Fruit fly (Drosophila melanogaster) whole organism, embryonic: Measurements from ENCODE around the gene r-cup.

ENCODE experiments used
- Asciz ChIP-seq: fragments of 200-800 bp; sonication (Bioruptor generic); optimal IDR thresholded peaks from 2 replicates; lab custom pipeline; 2017; ENCODE audit warnings: missing biosample characterization, mild to moderate bottlenecking, missing genetic modification characterization, missing genetic modification reagents
- Awh ChIP-seq: fragments of 200-800 bp; sonication (Bioruptor generic); IDR thresholded peaks from 2 replicates; pipeline ENCODE4, ENCODE4 v1.3.6; 2022; ENCODE audit warnings: missing biosample characterization, missing genetic modification characterization
- Blimp-1 ChIP-seq: fragments of 200-800 bp; sonication (Bioruptor generic); optimal IDR thresholded peaks from 3 replicates; lab custom pipeline; 2018; ENCODE audit warnings: missing biosample characterization, missing genetic modification characterization, mild to moderate bottlenecking, moderate library complexity, missing genetic modification reagents
- Bteb2 ChIP-seq: fragments of 200-800 bp; sonication (Bioruptor generic); optimal IDR thresholded peaks from 2 replicates; lab custom pipeline; 2016; ENCODE audit warnings: missing biosample characterization, missing genetic modification characterization
- CG10209 ChIP-seq: fragments of 200-800 bp; sonication (Bioruptor generic); optimal IDR thresholded peaks from 3 replicates; lab custom pipeline; 2017; ENCODE audit warnings: missing biosample characterization, mild to moderate bottlenecking, missing genetic modification characterization, missing genetic modification reagents
- CG10431 ChIP-seq: fragments of 200-800 bp; sonication (Bioruptor generic); optimal IDR thresholded peaks from 3 replicates; lab custom pipeline; 2018; ENCODE audit warnings: missing biosample characterization, mild to moderate bottlenecking, missing genetic modification characterization
- CG11560 ChIP-seq: fragments of 200-800 bp; sonication (Bioruptor generic); IDR thresholded peaks from 3 replicates; pipeline ENCODE4 v1.3.6; 2022; ENCODE audit warnings: missing biosample characterization, missing genetic modification characterization
- CG12219 ChIP-seq: fragments of 200-800 bp; sonication (Bioruptor generic); optimal IDR thresholded peaks from 3 replicates; lab custom pipeline; 2018; ENCODE audit warnings: missing biosample characterization, mild to moderate bottlenecking, missing genetic modification characterization
- CG13123 ChIP-seq: fragments of 200-800 bp; sonication (Bioruptor generic); optimal IDR thresholded peaks from 2 replicates; lab custom pipeline; 2016; ENCODE audit warnings: missing biosample characterization, missing genetic modification characterization
- CG13296 ChIP-seq: fragments of 200-800 bp; sonication (Bioruptor generic); optimal IDR thresholded peaks from 3 replicates; lab custom pipeline; 2018; ENCODE audit warnings: missing biosample characterization, mild to moderate bottlenecking, missing genetic modification characterization
- CG1602 ChIP-seq: fragments of 200-800 bp; sonication (Bioruptor generic); optimal IDR thresholded peaks from 3 replicates; lab custom pipeline; 2016; ENCODE audit warnings: missing biosample characterization, missing genetic modification characterization
- CG1603 ChIP-seq: fragments of 200-800 bp; sonication (Bioruptor generic); optimal IDR thresholded peaks from 2 replicates; lab custom pipeline; 2019; ENCODE audit warnings: missing biosample characterization, mild to moderate bottlenecking, missing genetic modification characterization, moderate library complexity
- CG16779 ChIP-seq: fragments of 200-800 bp; sonication (Bioruptor generic); IDR thresholded peaks from 2 replicates; pipeline ENCODE4 v1.3.6; 2022; ENCODE audit warnings: missing biosample characterization, missing genetic modification characterization
- CG17359 ChIP-seq: fragments of 200-800 bp; sonication (Bioruptor generic); optimal IDR thresholded peaks from 3 replicates; lab custom pipeline; 2018; ENCODE audit warnings: missing biosample characterization, mild to moderate bottlenecking, missing genetic modification characterization, moderate library complexity
- CG17912 ChIP-seq: fragments of 200-800 bp; sonication (Bioruptor generic); optimal IDR thresholded peaks from 2 replicates; lab custom pipeline; 2018; ENCODE audit warnings: missing biosample characterization, mild to moderate bottlenecking, missing genetic modification characterization
- CG18011 ChIP-seq: fragments of 200-800 bp; sonication (Bioruptor generic); optimal IDR thresholded peaks from 2 replicates; lab custom pipeline; 2017; ENCODE audit warnings: missing biosample characterization, missing genetic modification characterization, mild to moderate bottlenecking, moderate library complexity, missing genotype
- CG18619 ChIP-seq: fragments of 200-800 bp; sonication (Bioruptor generic); optimal IDR thresholded peaks from 3 replicates; lab custom pipeline; 2017; ENCODE audit warnings: missing biosample characterization, mild to moderate bottlenecking, missing genetic modification characterization
- CG3163 ChIP-seq: fragments of 200-800 bp; sonication (Bioruptor generic); optimal IDR thresholded peaks from 3 replicates; lab custom pipeline; 2016; ENCODE audit warnings: missing biosample characterization, missing genetic modification characterization
- CG6689 ChIP-seq: fragments of 200-800 bp; sonication (Bioruptor generic); IDR thresholded peaks from 2 replicates; pipeline ENCODE4 v1.3.6; 2022; ENCODE audit warnings: missing biosample characterization, missing genetic modification characterization
- CG6854 ChIP-seq: fragments of 200-800 bp; sonication (Bioruptor generic); optimal IDR thresholded peaks from 3 replicates; lab custom pipeline; 2017; ENCODE audit warnings: missing biosample characterization, mild to moderate bottlenecking, missing genetic modification characterization
- CG7357 ChIP-seq: fragments of 200-800 bp; sonication (Bioruptor generic); IDR thresholded peaks from 3 replicates; pipeline ENCODE4 v1.3.6; 2022; ENCODE audit warnings: missing biosample characterization, missing genetic modification characterization
- CG7556 ChIP-seq: fragments of 200-800 bp; sonication (Bioruptor generic); optimal IDR thresholded peaks from 2 replicates; lab custom pipeline; 2017; ENCODE audit warnings: missing biosample characterization, mild to moderate bottlenecking, missing genetic modification characterization
- CG8765 ChIP-seq: fragments of 200-800 bp; sonication (Bioruptor generic); IDR thresholded peaks from 2 replicates; pipeline ENCODE4 v1.3.6; 2022; ENCODE audit warnings: missing biosample characterization, missing genetic modification characterization
- CG9215 ChIP-seq: fragments of 200-800 bp; sonication (Bioruptor generic); IDR thresholded peaks from 2 replicates; pipeline ENCODE4 v1.3.6; 2022; ENCODE audit warnings: missing biosample characterization, missing genetic modification characterization
- CHES-1-like ChIP-seq: fragments of 200-800 bp; sonication (Bioruptor generic); optimal IDR thresholded peaks from 2 replicates; lab custom pipeline; 2016; ENCODE audit warnings: missing biosample characterization, missing genetic modification characterization
- D19B ChIP-seq: fragments of 200-800 bp; sonication (Bioruptor generic); optimal IDR thresholded peaks from 2 replicates; lab custom pipeline; 2017; ENCODE audit warnings: missing biosample characterization, mild to moderate bottlenecking, missing genetic modification characterization
- Elba2 ChIP-seq: fragments of 200-800 bp; sonication (Bioruptor generic); optimal IDR thresholded peaks from 3 replicates; lab custom pipeline; 2016; ENCODE audit warnings: missing biosample characterization, missing genetic modification characterization
- Ets65A ChIP-seq: fragments of 200-800 bp; sonication (Bioruptor generic); peaks from one replicate; lab custom pipeline; 2016; ENCODE audit warnings: missing biosample characterization, missing genetic modification characterization
- Mrtf ChIP-seq: fragments of 200-800 bp; sonication (Bioruptor generic); IDR thresholded peaks from 3 replicates; pipeline ENCODE4 v1.3.6; 2022; ENCODE audit warnings: missing biosample characterization, missing genetic modification characterization
- Optix ChIP-seq: fragments of 200-800 bp; sonication (Bioruptor generic); IDR thresholded peaks from 3 replicates; pipeline ENCODE4 v1.3.6; 2022; ENCODE audit warnings: missing biosample characterization, missing genetic modification characterization
- Usf ChIP-seq: fragments of 200-800 bp; sonication (Bioruptor generic); optimal IDR thresholded peaks from 2 replicates; lab custom pipeline; 2017; ENCODE audit warnings: missing genotype, missing biosample characterization, missing genetic modification characterization
- abd-A ChIP-seq: fragments of 200-800 bp; sonication (Bioruptor generic); optimal IDR thresholded peaks from 3 replicates; lab custom pipeline; 2019; ENCODE audit warnings: missing biosample characterization, mild to moderate bottlenecking, missing genetic modification characterization, moderate library complexity
- ac ChIP-seq: fragments of 200-800 bp; sonication (Bioruptor generic); optimal IDR thresholded peaks from 3 replicates; lab custom pipeline; 2017; ENCODE audit warnings: missing biosample characterization, mild to moderate bottlenecking, missing genetic modification characterization
- bab2 ChIP-seq: fragments of 200-800 bp; sonication (Bioruptor generic); optimal IDR thresholded peaks from 2 replicates; lab custom pipeline; 2016; ENCODE audit warnings: missing biosample characterization, missing genetic modification characterization
- bigmax ChIP-seq: fragments of 200-800 bp; sonication (Bioruptor generic); optimal IDR thresholded peaks from 2 replicates; lab custom pipeline; 2018; ENCODE audit warnings: missing biosample characterization, mild to moderate bottlenecking, missing genetic modification characterization
- caup ChIP-seq: fragments of 200-800 bp; sonication (Bioruptor generic); optimal IDR thresholded peaks from 3 replicates; lab custom pipeline; 2017; ENCODE audit warnings: missing biosample characterization, mild to moderate bottlenecking, missing genetic modification characterization, moderate library complexity; ENCODE audit not compliant: severe bottlenecking
- crp ChIP-seq, 2 experiments: fragments of 200-800 bp; sonication (Bioruptor generic); optimal IDR thresholded peaks; 2 replicates in 1 of 2; 3 replicates in 1 of 2; lab custom pipeline; 2017; ENCODE audit warnings: missing biosample characterization in 2 of 2, missing genetic modification characterization in 2 of 2, mild to moderate bottlenecking in 1 of 2, moderate library complexity in 1 of 2
- danr ChIP-seq: fragments of 200-800 bp; sonication (Bioruptor generic); IDR thresholded peaks from 2 replicates; pipeline ENCODE4 v1.3.6; 2022; ENCODE audit warnings: missing biosample characterization, missing genetic modification characterization
- fd3F ChIP-seq: fragments of 200-800 bp; sonication (Bioruptor generic); optimal IDR thresholded peaks from 2 replicates; lab custom pipeline; 2018; ENCODE audit warnings: missing biosample characterization, mild to moderate bottlenecking, missing genetic modification characterization, moderate library complexity
- lov ChIP-seq, 2 experiments: fragments of 200-800 bp in 1 of 2; fragments of >200 bp in 1 of 2; sonication (Bioruptor generic) in 1 of 2; IDR thresholded peaks in 1 of 2; optimal IDR thresholded peaks in 1 of 2; 2 replicates in 1 of 2; 3 replicates in 1 of 2; pipeline versions ENCODE4 v1.3.6 to Lab custom; 2017 to 2022; ENCODE audit warnings: missing biosample characterization in 1 of 2, missing genetic modification characterization in 1 of 2
- org-1 ChIP-seq: fragments of 200-800 bp; sonication (Bioruptor generic); optimal IDR thresholded peaks from 2 replicates; lab custom pipeline; 2017; ENCODE audit warnings: missing biosample characterization, missing genetic modification characterization
- phol ChIP-seq: fragments of 200-800 bp; sonication (Bioruptor generic); optimal IDR thresholded peaks from 3 replicates; lab custom pipeline; 2018; ENCODE audit warnings: missing biosample characterization, mild to moderate bottlenecking, missing genetic modification characterization, moderate library complexity
- scrt ChIP-seq: fragments of 200-800 bp; sonication (Bioruptor generic); optimal IDR thresholded peaks from 2 replicates; lab custom pipeline; 2018; ENCODE audit warnings: missing biosample characterization, mild to moderate bottlenecking, missing genetic modification characterization, moderate library complexity
- so ChIP-seq: fragments of 200-800 bp; sonication (Bioruptor generic); IDR thresholded peaks from 3 replicates; pipeline ENCODE4 v1.3.6; 2022; ENCODE audit warnings: missing biosample characterization, missing genetic modification characterization
- sr ChIP-seq: fragments of 200-800 bp; sonication (Bioruptor generic); IDR thresholded peaks from 3 replicates; pipeline ENCODE4 v1.3.6; 2022; ENCODE audit warnings: missing biosample characterization, missing genetic modification characterization
- sug ChIP-seq: fragments of 200-800 bp; optimal IDR thresholded peaks from 2 replicates; lab custom pipeline; 2019; ENCODE audit warnings: missing biosample characterization, mild to moderate bottlenecking, missing genetic modification characterization, moderate library complexity
- tx ChIP-seq: fragments of 200-800 bp; sonication (Bioruptor generic); optimal IDR thresholded peaks from 2 replicates; lab custom pipeline; 2016; ENCODE audit warnings: missing biosample characterization, missing genetic modification characterization
- vfl ChIP-seq: fragments of 200-800 bp; sonication (Bioruptor generic); optimal IDR thresholded peaks from 2 replicates; lab custom pipeline; 2016; ENCODE audit warnings: missing biosample characterization, missing genetic modification characterization
- vnd ChIP-seq: fragments of 200-800 bp; sonication (Bioruptor generic); IDR thresholded peaks from 3 replicates; pipeline ENCODE4 v1.3.6; 2022; ENCODE audit warnings: missing biosample characterization, missing genetic modification characterization; ENCODE audit not compliant: partially characterized antibody

Gene r-cup

DNA sequence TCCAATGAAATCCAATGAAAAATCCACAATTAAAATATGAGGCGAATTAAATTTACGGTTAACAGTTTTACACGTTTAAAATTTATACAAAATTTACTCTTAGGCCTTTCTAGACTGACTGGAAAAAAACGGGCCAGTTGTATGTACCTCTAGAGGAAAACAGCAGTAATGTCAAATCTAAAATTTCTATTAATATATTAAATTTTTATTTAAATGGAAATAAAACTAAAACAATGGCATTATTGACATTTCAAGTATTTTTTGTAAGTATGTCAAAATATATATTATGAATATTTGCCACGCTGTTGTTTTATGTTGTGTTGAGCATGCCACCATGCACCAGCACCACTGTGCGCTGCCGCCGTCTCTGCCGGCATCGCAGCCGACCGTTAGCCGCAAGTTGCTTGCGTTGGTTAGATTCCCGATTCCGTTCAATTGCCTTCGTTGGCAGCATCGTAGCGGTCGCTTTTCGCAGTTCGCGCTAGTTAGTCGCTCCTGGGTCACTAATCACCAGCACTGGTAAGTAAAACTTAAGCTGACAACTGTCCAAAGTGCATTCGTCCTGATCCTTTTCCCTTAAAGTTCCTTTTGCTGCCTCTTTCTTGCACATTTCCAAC is 19.3 kb upstream of the r-cup start, which contains the start of gene Cbs (continued):
- TF ChIP-seq vnd (GFP tag; lab: Robert Waterston, UW) (no peak), CG18619 (GFP tag; lab: Kevin White, UChicago) (peak; percentile 80), Blimp-1 (GFP tag; lab: Kevin White, UChicago) (no peak), Awh (peak; percentile 34; the same call in 1 of the 2 replicates), caup (GFP tag; lab: Kevin White, UChicago) (peak; percentile 15), danr (GFP tag; lab: Robert Waterston, UW) (peak; percentile 47; the same call in 1 of the 2 replicates), CHES-1-like (no peak), D19B (GFP tag; lab: Kevin White, UChicago) (peak; percentile 67), CG9215 (GFP tag; lab: Robert Waterston, UW) (peak; percentile 60), Bteb2 (GFP tag; lab: Kevin White, UChicago) (no peak), vfl (GFP tag; lab: Kevin White, UChicago) (no peak), CG12219 (GFP tag; lab: Kevin White, UChicago) (peak; percentile 10), CG17912 (no peak), bigmax (GFP tag; lab: Kevin White, UChicago) (no peak), sr (GFP tag; lab: Robert Waterston, UW) (peak; percentile 19; the same call in 1 of the 3 replicates), CG7357 (peak; percentile 61; the same call in 2 of the 3 replicates), ac (GFP tag; lab: Kevin White, UChicago) (no peak), scrt (GFP tag; lab: Kevin White, UChicago) (peak; percentile 51), CG11560 (tag; lab: Robert Waterston, UW) (no peak), CG8765 (GFP tag; lab: Robert Waterston, UW) (peak; percentile 46; the same call in 1 of the 2 replicates), bab2 (GFP tag; lab: Kevin White, UChicago) (no peak), CG13123 (GFP tag; lab: Kevin White, UChicago) (peak; percentile 10), lov (optimal IDR thresholded peaks at IDR 0.05; lab: Kevin White, UChicago) (no peak), lov (GFP tag; IDR thresholded peaks at IDR 0.05; lab: Robert Waterston, UW) (0 out of 3 replicates have a peak, but pooled peaks have one; percentile 37), CG10431 (GFP tag; lab: Kevin White, UChicago) (no peak), Elba2 (GFP tag; lab: Kevin White, UChicago) (no peak), CG13296 (GFP tag; lab: Kevin White, UChicago) (peak; percentile 37), crp (GFP tag; optimal IDR thresholded peaks at IDR 0.05; lab: Kevin White, UChicago) (no peak), CG6689 (GFP tag; lab: Robert Waterston, UW) (peak; percentile 75), sug (peak; percentile 42), Ets65A (GFP tag; lab: Kevin White, UChicago) (peak; percentile 29), Usf (peak; percentile 58), phol (tag; lab: Kevin White, UChicago) (peak; percentile 50), tx (GFP tag; lab: Kevin White, UChicago) (no peak), CG16779 (GFP tag; lab: Robert Waterston, UW) (no peak), Asciz (GFP tag; lab: Kevin White, UChicago) (peak; percentile 35), Mrtf (GFP tag; lab: Robert Waterston, UW) (peak; percentile 65; the same call in 2 of the 3 replicates), CG17359 (tag; lab: Kevin White, UChicago) (peak; percentile 43), CG6854 (no peak), org-1 (GFP tag; lab: Kevin White, UChicago) (peak; percentile 48), CG1602 (peak; percentile 48), CG1603 (peak; percentile 15), CG3163 (GFP tag; lab: Kevin White, UChicago) (no peak), abd-A (tag; lab: Kevin White, UChicago) (peak; percentile 14), so (GFP tag; lab: Robert Waterston, UW) (peak; percentile 66; the same call in 2 of the 3 replicates), Optix (GFP tag; lab: Robert Waterston, UW) (peak; percentile 80), CG7556 (peak; percentile 84), fd3F (GFP tag; lab: Kevin White, UChicago) (peak; percentile 62), CG18011 (GFP tag; lab: Kevin White, UChicago) (no peak), CG10209 (GFP tag; lab: Kevin White, UChicago) (peak; percentile 66)
